Worm (Caenorhabditis elegans): ENCODE measurements around the gene F27E5.3.

Gene F27E5.3

ce11 chrII:10105604-10106003 lies 38.4 kb downstream of the F27E5.3 start, which contains the start of gene ZK945.4:
ZK945.4 (minus strand) TSS chrII:10105704.
- TF ChIP-seq nhr-232 (tag; optimal IDR thresholded peaks at IDR 0.05), result no peak
- TF ChIP-seq fax-1 (tag; optimal IDR thresholded peaks at IDR 0.05), result no peak
- no peak for TF ChIP-seq ceh-45 (GFP tag; IDR thresholded peaks at IDR 0.05)
- TF ChIP-seq unc-86 (tag; optimal IDR thresholded peaks at IDR 0.05), result no peak
- TF ChIP-seq K02D7.2 (tag; optimal IDR thresholded peaks at IDR 0.05), result no peak
- no peak for TF ChIP-seq hlh-30 (tag; optimal IDR thresholded peaks at IDR 0.05; ENCODE audit: insufficient read depth)
- TF ChIP-seq hlh-15 (tag; optimal IDR thresholded peaks at IDR 0.05), result no peak

- TF ChIP-seq pat-9 (tag; optimal IDR thresholded peaks at IDR 0.05) (no peak), odd-2 (tag; optimal IDR thresholded peaks at IDR 0.05) (no peak), T23F11.4 (GFP tag; optimal IDR thresholded peaks at IDR 0.05) (no peak), ama-1 (optimal IDR thresholded peaks at IDR 0.05) (no peak), ceh-6 (GFP tag; optimal IDR thresholded peaks at IDR 0.05) (no peak), pax-1 (tag; optimal IDR thresholded peaks at IDR 0.05) (no peak), ceh-48 (tag; optimal IDR thresholded peaks at IDR 0.05) (no peak), ceh-30 (tag; optimal IDR thresholded peaks at IDR 0.05) (no peak), ceh-34 (tag; optimal IDR thresholded peaks at IDR 0.05) (no peak), sox-2 (GFP tag; IDR thresholded peaks at IDR 0.05) (no peak), lim-6 (tag; optimal IDR thresholded peaks at IDR 0.05) (no peak), fkh-10 (GFP tag; optimal IDR thresholded peaks at IDR 0.05) (no peak), nhr-232 (tag; optimal IDR thresholded peaks at IDR 0.05) (no peak), pha-4 (tag; optimal IDR thresholded peaks at IDR 0.05) (no peak)
Observed at ce11 chrII:10103212-10103611, 40.8 kb downstream of the F27E5.3 start.

- no peak for TF ChIP-seq K02D7.2 (tag; optimal IDR thresholded peaks at IDR 0.05)
- TF ChIP-seq ceh-31 (tag; optimal IDR thresholded peaks at IDR 0.05), result peak; percentile 7
- TF ChIP-seq pax-1 (tag; optimal IDR thresholded peaks at IDR 0.05), result peak; percentile 4
Observed at ce11 chrII:10099804-10100360, 44.1 kb downstream of the F27E5.3 start, which contains the start of the genes pas-7 and puf-12. pas-7 (minus strand) TSS chrII:10099854. puf-12 (plus strand) TSS chrII:10100310.

- TF ChIP-seq dve-1 (tag; optimal IDR thresholded peaks at IDR 0.05) (no peak), fax-1 (tag; optimal IDR thresholded peaks at IDR 0.05) (no peak), nhr-232 (tag; optimal IDR thresholded peaks at IDR 0.05) (no peak), npax-4 (tag; optimal IDR thresholded peaks at IDR 0.05) (no peak), ceh-30 (tag; optimal IDR thresholded peaks at IDR 0.05) (no peak), ceh-31 (tag; optimal IDR thresholded peaks at IDR 0.05) (no peak), ceh-24 (tag; optimal IDR thresholded peaks at IDR 0.05) (no peak)
Observed at ce11 chrII:10099072-10099471, 44.9 kb downstream of the F27E5.3 start.

ce11 chrII:10098428-10098827 lies 45.6 kb downstream of the F27E5.3 start:
- TF ChIP-seq syd-9 (tag; optimal IDR thresholded peaks at IDR 0.05) (no peak), pat-9 (tag; optimal IDR thresholded peaks at IDR 0.05) (no peak), che-1 (tag; optimal IDR thresholded peaks at IDR 0.05) (no peak), zip-5 (tag; optimal IDR thresholded peaks at IDR 0.05) (no peak), fkh-6 (tag; optimal IDR thresholded peaks at IDR 0.05) (no peak), eyg-1 (tag; optimal IDR thresholded peaks at IDR 0.05) (no peak), mec-3 (tag; optimal IDR thresholded peaks at IDR 0.05; ENCODE audit: borderline replicate concordance) (no peak), sox-4 (tag; optimal IDR thresholded peaks at IDR 0.05) (no peak), ceh-2 (tag; optimal IDR thresholded peaks at IDR 0.05) (no peak), K02D7.2 (tag; optimal IDR thresholded peaks at IDR 0.05) (no peak)

- TF ChIP-seq elt-2 (tag; optimal IDR thresholded peaks at IDR 0.05), result peak; percentile 74
- TF ChIP-seq tbx-2 (tag; optimal IDR thresholded peaks at IDR 0.05), result no peak
Observed at ce11 chrII:10095224-10095623, 48.8 kb downstream of the F27E5.3 start.
